Fruit fly (Drosophila melanogaster): ENCODE data around the gene Peritrophin-15b.

Peritrophin-15b gene

dm6 chr2L:8365701-8366643, 28.8 kb downstream of the Peritrophin-15b start, which contains the start of gene Pp2A-29B (continued):
- TF ChIP-seq Gug (GFP tag; IDR thresholded peaks at IDR 0.05) (peak; percentile 8; the same call in 1 of the 4 replicates), fru (optimal IDR thresholded peaks at IDR 0.05) (no peak), CG15269 (tag; optimal IDR thresholded peaks at IDR 0.05) (peak; percentile 9), z (GFP tag; IDR thresholded peaks at IDR 0.05) (no peak), chinmo (GFP tag; IDR thresholded peaks at IDR 0.05; ENCODE audit: partially characterized antibody) (peak; percentile 93; the same call in 3 of the 4 replicates), fd102C (GFP tag; optimal IDR thresholded peaks at IDR 0.05) (no peak), BEAF-32 (GFP tag; optimal IDR thresholded peaks at IDR 0.05) (peak; percentile 100), dpn (GFP tag; optimal IDR thresholded peaks at IDR 0.05) (peak in 1 of 2 experiments; percentile 17), zen2 (GFP tag; IDR thresholded peaks at IDR 0.05; ENCODE audit: partially characterized antibody) (peak; percentile 98), cg (GFP tag; optimal IDR thresholded peaks at IDR 0.05) (peak; percentile 98), D (optimal IDR thresholded peaks at IDR 0.05) (no peak), D (GFP tag; optimal IDR thresholded peaks at IDR 0.05) (no peak), grn (GFP tag; optimal IDR thresholded peaks at IDR 0.05) (no peak), CG12104 (GFP tag; optimal IDR thresholded peaks at IDR 0.05) (no peak), Jarid2 (GFP tag; optimal IDR thresholded peaks at IDR 0.05) (no peak), Gsc (GFP tag; IDR thresholded peaks at IDR 0.05) (no peak), lbe (GFP tag; optimal IDR thresholded peaks at IDR 0.05) (peak; percentile 41), pita (GFP tag; optimal IDR thresholded peaks at IDR 0.05) (no peak), CG11504 (tag; optimal IDR thresholded peaks at IDR 0.05) (peak; percentile 56), Nf-YC (tag; optimal IDR thresholded peaks at IDR 0.05) (peak; percentile 57), Usf (GFP tag; optimal IDR thresholded peaks at IDR 0.05) (no peak), ab (GFP tag; optimal IDR thresholded peaks at IDR 0.05) (no peak), D19B (GFP tag; optimal IDR thresholded peaks at IDR 0.05) (no peak), kni (GFP tag; optimal IDR thresholded peaks at IDR 0.05) (peak; percentile 55), pros (GFP tag; optimal IDR thresholded peaks at IDR 0.05) (no peak), bbx (GFP tag; IDR thresholded peaks at IDR 0.05; ENCODE audit: partially characterized antibody) (peak; percentile 98), Lpt (GFP tag; optimal IDR thresholded peaks at IDR 0.05) (no peak), tap (tag; optimal IDR thresholded peaks at IDR 0.05) (no peak), ro (GFP tag; IDR thresholded peaks at IDR 0.05) (no peak), Taf1 (GFP tag; IDR thresholded peaks at IDR 0.05) (no peak), CG8359 (GFP tag; optimal IDR thresholded peaks at IDR 0.05; ENCODE audit: borderline replicate concordance) (no peak), Doc3 (GFP tag; IDR thresholded peaks at IDR 0.05; ENCODE audit: partially characterized antibody) (peak; percentile 99), hth (optimal IDR thresholded peaks at IDR 0.05) (no peak), NfI (GFP tag; optimal IDR thresholded peaks at IDR 0.05) (peak; percentile 15), CG1832 (GFP tag; optimal IDR thresholded peaks at IDR 0.05) (no peak), CG11398 (GFP tag; optimal IDR thresholded peaks at IDR 0.05) (no peak), jing (GFP tag; optimal IDR thresholded peaks at IDR 0.05) (no peak), Optix (GFP tag; IDR thresholded peaks at IDR 0.05) (no peak), E2f1 (GFP tag; IDR thresholded peaks at IDR 0.05) (0 out of 2 replicates have a peak, but pooled peaks have one; percentile 23), crc (GFP tag; optimal IDR thresholded peaks at IDR 0.05) (no peak), CG43689 (GFP tag; IDR thresholded peaks at IDR 0.05) (no peak), CG10267 (tag; optimal IDR thresholded peaks at IDR 0.05) (peak; percentile 62), salm (tag; optimal IDR thresholded peaks at IDR 0.05) (no peak), CG31441 (GFP tag; IDR thresholded peaks at IDR 0.05) (peak; percentile 73; the same call in 1 of the 2 replicates), CG15011 (GFP tag; optimal IDR thresholded peaks at IDR 0.05) (no peak), Eip74EF (GFP tag; optimal IDR thresholded peaks at IDR 0.05) (no peak), Myb (GFP tag; optimal IDR thresholded peaks at IDR 0.05) (no peak), Sry-β (GFP tag; optimal IDR thresholded peaks at IDR 0.05) (peak; percentile 25)
